Fruit fly (Drosophila melanogaster) whole organism, embryonic: ENCODE measurements around the gene CG3916.

Experiments
- CG18476 ChIP-seq: fragments of 200-800 bp; sonication (Bioruptor generic); optimal IDR thresholded peaks from 2 replicates; lab custom pipeline; 2016; ENCODE audit warnings: missing biosample characterization, mild to moderate bottlenecking, missing genetic modification characterization
- Hr78 ChIP-seq, 2 experiments: fragments of 200-800 bp in 1 of 2; fragments of >200 bp in 1 of 2; sonication (Bioruptor generic) in 1 of 2; optimal IDR thresholded peaks; 2 replicates each; lab custom pipeline; 2017 to 2019; ENCODE audit warnings: missing biosample characterization in 2 of 2, missing genetic modification characterization in 2 of 2, mild to moderate bottlenecking in 1 of 2, moderate library complexity in 1 of 2
- klu ChIP-seq: fragments of 200-800 bp; sonication (Bioruptor generic); IDR thresholded peaks from 2 replicates; pipeline ENCODE4 v1.3.6; 2022; ENCODE audit warnings: missing biosample characterization, missing genetic modification characterization
- nom ChIP-seq: fragments of 200-800 bp; sonication (Bioruptor generic); optimal IDR thresholded peaks from 2 replicates; lab custom pipeline; 2017; ENCODE audit warnings: missing biosample characterization, missing genetic modification characterization, mild to moderate bottlenecking, moderate library complexity, missing genetic modification reagents

dm6 chr3R:12252457-12253065 lies 23.3 kb downstream of the CG3916 start:
- TF ChIP-seq CG18476 (GFP tag; lab: Kevin White, UChicago) (no peak), nom (GFP tag; lab: Kevin White, UChicago) (no peak), Hr78 (GFP tag; optimal IDR thresholded peaks at IDR 0.05; lab: Kevin White, UChicago) (no peak), klu (GFP tag; lab: Robert Waterston, UW) (no peak)
